Worm (Caenorhabditis elegans): ENCODE measurements around the gene dap-3.

DNA sequence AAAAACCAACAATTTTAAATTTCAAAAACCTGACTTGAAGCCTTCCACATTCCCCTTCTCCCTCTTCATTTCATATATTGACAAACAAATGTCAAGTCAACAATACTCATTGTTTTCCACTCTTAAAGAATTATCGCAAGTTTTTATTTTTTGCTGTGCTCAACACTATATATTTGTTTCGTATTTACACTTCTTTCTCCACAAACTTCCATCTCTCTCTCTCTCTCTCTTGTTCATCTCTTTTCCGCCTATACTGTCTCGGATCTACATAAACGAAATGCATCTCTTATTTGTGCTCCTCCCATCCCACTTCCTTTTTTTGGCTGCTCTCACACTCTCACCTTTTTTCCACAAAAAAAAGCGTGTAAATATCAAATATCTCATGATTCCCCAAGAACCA is 31.8 kb downstream of the dap-3 start, which contains the start of gene C14A4.12:
- TF ChIP-seq Y67H2A.10 (GFP tag; conservative IDR thresholded peaks at IDR 0.05) (no peak), him-1 (tag; optimal IDR thresholded peaks at IDR 0.05) (no peak), nhr-90 (tag; optimal IDR thresholded peaks at IDR 0.05) (no peak), hmg-1.2 (GFP tag; IDR thresholded peaks at IDR 0.05) (no peak), hlh-12 (tag; optimal IDR thresholded peaks at IDR 0.05) (no peak), ceh-100 (GFP tag; IDR thresholded peaks at IDR 0.05) (no peak), dpl-1 (GFP tag; optimal IDR thresholded peaks at IDR 0.05) (no peak), egrh-3 (GFP tag; IDR thresholded peaks at IDR 0.05) (no peak), pha-4 (tag; optimal IDR thresholded peaks at IDR 0.05) (no peak), tlf-1 (GFP tag; optimal IDR thresholded peaks at IDR 0.05) (no peak), F39B2.1 (GFP tag; IDR thresholded peaks at IDR 0.05) (no peak), F55B11.4 (tag; optimal IDR thresholded peaks at IDR 0.05; ENCODE audit: borderline replicate concordance, insufficient read depth) (no peak), snpc-4 (GFP tag; optimal IDR thresholded peaks at IDR 0.05) (no peak), snpc-4 (tag; optimal IDR thresholded peaks at IDR 0.05) (no peak), Y79H2A.3 (GFP tag; conservative IDR thresholded peaks at IDR 0.05) (no peak)
